Worm (Caenorhabditis elegans) whole organism, L3 larva: Measurements from ENCODE around the gene nspd-4.

Source experiments
- aly-2 ChIP-seq: fragments of 150-350 bp; optimal IDR thresholded peaks from 2 replicates; lab custom pipeline; 2014; ENCODE audit warnings: missing biosample characterization, missing genetic modification characterization
- ceh-16 ChIP-seq: sonication (generic microtip); optimal IDR thresholded peaks from 2 replicates; lab custom pipeline; 2017; ENCODE audit warnings: missing biosample characterization, missing genetic modification characterization
- ceh-28 ChIP-seq: fragments of 150-350 bp; optimal IDR thresholded peaks from 2 replicates; lab custom pipeline; 2014; ENCODE audit warnings: missing biosample characterization, missing genetic modification reagents, missing genetic modification characterization
- ceh-82 ChIP-seq: fragments of 150-350 bp; optimal IDR thresholded peaks from 2 replicates; lab custom pipeline; 2014; ENCODE audit warnings: missing biosample characterization, missing genetic modification characterization
- ceh-9 ChIP-seq: sonication (generic microtip); optimal IDR thresholded peaks from 2 replicates; lab custom pipeline; 2018; ENCODE audit warnings: missing biosample characterization, missing genetic modification characterization
- daf-12 ChIP-seq: fragments of 150-350 bp; optimal IDR thresholded peaks from 2 replicates; lab custom pipeline; 2014; ENCODE audit warnings: missing biosample characterization, missing genetic modification reagents, missing genetic modification characterization
- egl-27 ChIP-seq: sonication (generic microtip); optimal IDR thresholded peaks from 4 replicates; lab custom pipeline; 2017; ENCODE audit warnings: missing biosample characterization, missing genetic modification reagents, missing genetic modification characterization
- elt-1 ChIP-seq: fragments of 150-350 bp; optimal IDR thresholded peaks from 2 replicates; lab custom pipeline; 2014; ENCODE audit warnings: missing biosample characterization, missing genetic modification characterization
- elt-2 ChIP-seq: sonication (generic microtip); optimal IDR thresholded peaks from 2 replicates; lab custom pipeline; 2016; ENCODE audit warnings: missing genetic modification reagents, mild to moderate bottlenecking, missing genetic modification characterization, missing compliant biosample characterization
- elt-3 ChIP-seq, 3 experiments: fragments of 150-350 bp in 1 of 3; sonication (generic microtip) in 2 of 3; optimal IDR thresholded peaks; 2 replicates in 2 of 3; 4 replicates in 1 of 3; lab custom pipeline; 2014 to 2017; ENCODE audit warnings: missing biosample characterization in 3 of 3, missing genetic modification characterization in 3 of 3
- fkh-2 ChIP-seq: fragments of 150-350 bp; optimal IDR thresholded peaks from 2 replicates; lab custom pipeline; 2014; ENCODE audit warnings: missing biosample characterization, missing genetic modification reagents, missing genetic modification characterization
- fos-1 ChIP-seq: fragments of 150-350 bp; optimal IDR thresholded peaks from 2 replicates; lab custom pipeline; 2014; ENCODE audit warnings: missing biosample characterization, missing genetic modification characterization
- jun-1 ChIP-seq: fragments of 150-350 bp; optimal IDR thresholded peaks from 2 replicates; lab custom pipeline; 2014; ENCODE audit warnings: missing biosample characterization, missing genetic modification reagents, missing genetic modification characterization
- lin-15B ChIP-seq: fragments of 150-350 bp; optimal IDR thresholded peaks from 2 replicates; lab custom pipeline; 2014; ENCODE audit warnings: missing biosample characterization, missing genetic modification characterization
- lin-39 ChIP-seq: fragments of 150-350 bp; optimal IDR thresholded peaks from 2 replicates; lab custom pipeline; 2018; ENCODE audit warnings: missing biosample characterization, missing genetic modification reagents, missing genetic modification characterization
- lsy-12 ChIP-seq: sonication (generic microtip); optimal IDR thresholded peaks from 2 replicates; lab custom pipeline; 2016; ENCODE audit warnings: mild to moderate bottlenecking, missing genetic modification characterization, missing compliant biosample characterization
- mml-1 ChIP-seq: fragments of 150-350 bp; sonication (generic microtip); optimal IDR thresholded peaks from 3 replicates; lab custom pipeline; 2014; ENCODE audit warnings: missing biosample characterization, missing genetic modification characterization
- nfya-1 ChIP-seq: sonication (generic microtip); optimal IDR thresholded peaks from 2 replicates; lab custom pipeline; 2017; ENCODE audit warnings: missing genetic modification characterization, mild to moderate bottlenecking, missing compliant biosample characterization, antibody characterized with exemption, moderate library complexity; ENCODE audit not compliant: insufficient read depth
- nhr-11 ChIP-seq: fragments of 150-350 bp; optimal IDR thresholded peaks from 2 replicates; lab custom pipeline; 2014; ENCODE audit warnings: missing biosample characterization, missing genetic modification characterization
- nhr-12 ChIP-seq: fragments of 150-350 bp; optimal IDR thresholded peaks from 2 replicates; lab custom pipeline; 2014; ENCODE audit warnings: missing biosample characterization, missing genetic modification characterization
- nhr-237 ChIP-seq: fragments of 150-350 bp; optimal IDR thresholded peaks from 2 replicates; lab custom pipeline; 2014; ENCODE audit warnings: missing biosample characterization, missing genetic modification characterization
- nhr-28 ChIP-seq: fragments of 150-350 bp; optimal IDR thresholded peaks from 2 replicates; lab custom pipeline; 2014; ENCODE audit warnings: missing biosample characterization, missing genetic modification characterization
- nhr-43 ChIP-seq: sonication (generic microtip); optimal IDR thresholded peaks from 2 replicates; lab custom pipeline; 2016; ENCODE audit warnings: mild to moderate bottlenecking, missing genetic modification characterization, missing compliant biosample characterization; ENCODE audit not compliant: poor library complexity, severe bottlenecking
- nhr-67 ChIP-seq: fragments of 150-350 bp; optimal IDR thresholded peaks from 2 replicates; lab custom pipeline; 2014; ENCODE audit warnings: missing biosample characterization, missing genetic modification characterization
- nhr-77 ChIP-seq: fragments of 150-350 bp; optimal IDR thresholded peaks from 2 replicates; lab custom pipeline; 2014; ENCODE audit warnings: missing biosample characterization, missing genetic modification characterization
- pqm-1 ChIP-seq: fragments of 150-350 bp; optimal IDR thresholded peaks from 2 replicates; lab custom pipeline; 2017; ENCODE audit warnings: missing biosample characterization, missing genetic modification characterization, inconsistent platforms
- sea-2 ChIP-seq: fragments of 150-350 bp; sonication (generic microtip); optimal IDR thresholded peaks from 4 replicates; lab custom pipeline; 2014; ENCODE audit warnings: missing biosample characterization, missing genetic modification reagents, missing genetic modification characterization
- skn-1 ChIP-seq: fragments of 150-350 bp; optimal IDR thresholded peaks from 2 replicates; lab custom pipeline; 2014; ENCODE audit warnings: missing biosample characterization, missing genetic modification characterization
- snpc-4 ChIP-seq: fragments of 150-350 bp; optimal IDR thresholded peaks from 2 replicates; lab custom pipeline; 2014; ENCODE audit warnings: missing biosample characterization, missing genetic modification characterization
- tbx-2 ChIP-seq: sonication (generic microtip); optimal IDR thresholded peaks from 2 replicates; lab custom pipeline; 2016; ENCODE audit warnings: mild to moderate bottlenecking, missing genetic modification characterization, missing compliant biosample characterization
- unc-39 ChIP-seq: sonication (generic microtip); optimal IDR thresholded peaks from 4 replicates; lab custom pipeline; 2017; ENCODE audit warnings: missing biosample characterization, missing genetic modification characterization
- unc-62 ChIP-seq: fragments of 150-350 bp; sonication (generic microtip); optimal IDR thresholded peaks from 4 replicates; lab custom pipeline; 2014; ENCODE audit warnings: missing biosample characterization, missing genetic modification reagents, missing genetic modification characterization
- zag-1 ChIP-seq: fragments of 150-350 bp; optimal IDR thresholded peaks from 2 replicates; lab custom pipeline; 2014; ENCODE audit warnings: missing biosample characterization, missing genetic modification characterization
- ztf-11 ChIP-seq: fragments of 150-350 bp; optimal IDR thresholded peaks from 2 replicates; lab custom pipeline; 2014; ENCODE audit warnings: missing biosample characterization, missing genetic modification characterization

Gene nspd-4

ce11 chrII:4866045-4866444, 23.6 kb downstream of the nspd-4 start (continued):
- TF ChIP-seq ceh-16, result no peak
- TF ChIP-seq ceh-9, result no peak
- TF ChIP-seq fkh-2, result no peak
- TF ChIP-seq nhr-237 (tag; lab: Kevin White, UChicago), result no peak
- no peak for TF ChIP-seq tbx-2 (tag; lab: Kevin White, UChicago)
- no peak for TF ChIP-seq elt-1 (tag; lab: Kevin White, UChicago)
- no peak for TF ChIP-seq egl-27 (tag; lab: Kevin White, UChicago)
- TF ChIP-seq lin-15B (tag; lab: Kevin White, UChicago), result no peak
- no peak for TF ChIP-seq elt-2 (tag; lab: Kevin White, UChicago)
- no peak for TF ChIP-seq skn-1 (tag; lab: Kevin White, UChicago)
- TF ChIP-seq nfya-1 (tag; lab: Kevin White, UChicago), result peak; percentile 25
- no peak for TF ChIP-seq zag-1 (tag; lab: Kevin White, UChicago)
- TF ChIP-seq aly-2 (tag; lab: Kevin White, UChicago), result no peak
- TF ChIP-seq ceh-82 (tag; lab: Kevin White, UChicago), result no peak
- no peak for TF ChIP-seq snpc-4 (tag; lab: Kevin White, UChicago)

ce11 chrII:4867476-4867875, 25.1 kb downstream of the nspd-4 start, which contains the start of gene col-17:
TSS of gene col-17 (minus strand) at chrII:4867576.
- TF ChIP-seq lsy-12 (tag; lab: Kevin White, UChicago) (no peak), nfya-1 (tag; lab: Kevin White, UChicago) (no peak), nhr-12 (tag; lab: Kevin White, UChicago) (no peak), lin-39 (no peak), mml-1 (tag; lab: Kevin White, UChicago) (no peak)
- TF ChIP-seq, all 47 proteins: peak for 0

- TF ChIP-seq sea-2 (GFP tag; lab: Kevin White, UChicago) (no peak), nhr-77 (tag; lab: Kevin White, UChicago) (no peak), ceh-16 (no peak), unc-39 (tag; lab: Kevin White, UChicago) (no peak), daf-12 (no peak), nhr-11 (tag; lab: Kevin White, UChicago) (no peak), nhr-67 (no peak), unc-62 (GFP tag; lab: Kevin White, UChicago) (no peak), ceh-82 (tag; lab: Kevin White, UChicago) (no peak), pqm-1 (tag; lab: Kevin White, UChicago) (no peak), jun-1 (tag; lab: Kevin White, UChicago) (no peak)
- TF ChIP-seq, all 47 proteins: peak for 0
Observed at ce11 chrII:4869793-4870343, 27.5 kb downstream of the nspd-4 start.

- no peak for TF ChIP-seq aly-2 (tag; lab: Kevin White, UChicago)
- no peak for TF ChIP-seq ceh-28 (tag; lab: Kevin White, UChicago)
- no peak for TF ChIP-seq ceh-16
- TF ChIP-seq, all 47 proteins: peak for 0
Observed at ce11 chrII:4870691-4871090, 28.3 kb downstream of the nspd-4 start, which contains the start of gene col-20. TSS of gene col-20 (minus strand) at chrII:4870791.

- TF ChIP-seq nhr-43 (peak; percentile 35), ztf-11 (tag; lab: Kevin White, UChicago) (no peak)
Observed at ce11 chrII:4871834-4872233, 29.4 kb downstream of the nspd-4 start.

ce11 chrII:4873029-4873428, 30.6 kb downstream of the nspd-4 start, which contains the start of gene col-73:
TSS of gene col-73 (minus strand) at chrII:4873129.
- TF ChIP-seq daf-12 (no peak), ceh-16 (no peak), nfya-1 (tag; lab: Kevin White, UChicago) (no peak), sea-2 (GFP tag; lab: Kevin White, UChicago) (no peak), elt-1 (tag; lab: Kevin White, UChicago) (no peak), nhr-28 (tag; lab: Kevin White, UChicago) (no peak), elt-3 (tag; optimal IDR thresholded peaks at IDR 0.05; lab: Kevin White, UChicago) (no peak), nhr-77 (tag; lab: Kevin White, UChicago) (no peak), fos-1 (tag; lab: Kevin White, UChicago) (no peak), skn-1 (tag; lab: Kevin White, UChicago) (no peak)
